Worm (Caenorhabditis elegans): ENCODE measurements around the gene C04A2.15.

The C04A2.15 gene

DNA sequence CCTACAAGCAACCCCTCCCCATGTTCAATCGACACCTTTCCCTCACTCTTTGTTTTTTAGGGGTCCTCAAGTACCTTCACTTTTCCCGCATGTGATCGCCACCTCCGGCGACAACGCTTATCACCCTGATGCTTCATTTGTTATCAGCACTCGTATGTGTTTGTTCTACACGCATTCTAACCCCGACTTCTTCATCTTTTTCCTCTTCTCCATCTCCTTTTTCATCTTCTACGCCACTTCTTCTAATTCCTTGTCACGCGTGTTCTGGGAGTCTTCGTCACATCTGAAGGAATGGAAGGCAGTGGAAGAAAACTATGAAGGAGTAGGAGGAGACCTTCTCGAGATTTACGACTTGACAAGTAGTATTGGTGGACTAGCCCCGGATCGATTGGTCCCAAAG lies 22.0 kb upstream of the C04A2.15 start:
- TF ChIP-seq nhr-129 (tag; optimal IDR thresholded peaks at IDR 0.05) (peak; percentile 55), unc-62 (GFP tag; optimal IDR thresholded peaks at IDR 0.05) (no peak), lin-13 (GFP tag; optimal IDR thresholded peaks at IDR 0.05) (no peak), ama-1 (optimal IDR thresholded peaks at IDR 0.05) (no peak), alr-1 (tag; optimal IDR thresholded peaks at IDR 0.05) (no peak), nhr-6 (tag; optimal IDR thresholded peaks at IDR 0.05) (no peak), sma-9 (GFP tag; optimal IDR thresholded peaks at IDR 0.05) (peak; percentile 35), sma-9 (tag; optimal IDR thresholded peaks at IDR 0.05) (no peak), lin-11 (tag; optimal IDR thresholded peaks at IDR 0.05) (no peak), ceh-16 (tag; optimal IDR thresholded peaks at IDR 0.05) (no peak), ztf-1 (GFP tag; conservative IDR thresholded peaks at IDR 0.05) (no peak), ztf-4 (tag; optimal IDR thresholded peaks at IDR 0.05) (no peak), nhr-25 (tag; optimal IDR thresholded peaks at IDR 0.05) (peak; percentile 24), R02D3.7 (tag; optimal IDR thresholded peaks at IDR 0.05) (no peak), mbf-1 (tag; optimal IDR thresholded peaks at IDR 0.05) (no peak), mdl-1 (tag; optimal IDR thresholded peaks at IDR 0.05) (no peak), nhr-10 (tag; optimal IDR thresholded peaks at IDR 0.05) (no peak), snpc-4 (tag; optimal IDR thresholded peaks at IDR 0.05) (no peak), fos-1 (tag; optimal IDR thresholded peaks at IDR 0.05) (peak; percentile 46), unc-55 (GFP tag; optimal IDR thresholded peaks at IDR 0.05) (no peak), nhr-12 (tag; optimal IDR thresholded peaks at IDR 0.05) (no peak), crh-2 (tag; optimal IDR thresholded peaks at IDR 0.05) (no peak), nhr-237 (tag; optimal IDR thresholded peaks at IDR 0.05) (no peak), mab-5 (tag; optimal IDR thresholded peaks at IDR 0.05) (peak; percentile 61), sma-3 (GFP tag; optimal IDR thresholded peaks at IDR 0.05) (no peak), dmd-4 (tag; optimal IDR thresholded peaks at IDR 0.05) (no peak), ztf-11 (tag; optimal IDR thresholded peaks at IDR 0.05) (no peak), elt-3 (tag; optimal IDR thresholded peaks at IDR 0.05) (no peak), aly-2 (tag; optimal IDR thresholded peaks at IDR 0.05) (no peak), nhr-11 (tag; optimal IDR thresholded peaks at IDR 0.05) (no peak), zag-1 (tag; optimal IDR thresholded peaks at IDR 0.05) (no peak), sem-4 (tag; optimal IDR thresholded peaks at IDR 0.05) (no peak), egl-27 (tag; optimal IDR thresholded peaks at IDR 0.05) (peak; percentile 35), skn-1 (tag; optimal IDR thresholded peaks at IDR 0.05) (no peak), Y55F3AM.14 (GFP tag; optimal IDR thresholded peaks at IDR 0.05) (no peak), lin-39 (tag; optimal IDR thresholded peaks at IDR 0.05) (no peak), elt-1 (tag; optimal IDR thresholded peaks at IDR 0.05) (no peak), blmp-1 (tag; optimal IDR thresholded peaks at IDR 0.05; ENCODE audit: insufficient read depth) (peak; percentile 3), ZK546.5 (tag; optimal IDR thresholded peaks at IDR 0.05) (no peak), C34F6.9 (tag; optimal IDR thresholded peaks at IDR 0.05) (no peak), nhr-77 (tag; optimal IDR thresholded peaks at IDR 0.05) (no peak), ceh-82 (tag; optimal IDR thresholded peaks at IDR 0.05) (no peak), peb-1 (tag; optimal IDR thresholded peaks at IDR 0.05) (no peak), nhr-23 (tag; optimal IDR thresholded peaks at IDR 0.05) (no peak), gmeb-1 (tag; optimal IDR thresholded peaks at IDR 0.05) (no peak), F13H6.1 (tag; optimal IDR thresholded peaks at IDR 0.05) (no peak), nhr-21 (tag; optimal IDR thresholded peaks at IDR 0.05) (peak; percentile 30), lsy-2 (tag; optimal IDR thresholded peaks at IDR 0.05) (no peak), unc-39 (tag; optimal IDR thresholded peaks at IDR 0.05) (no peak)

DNA sequence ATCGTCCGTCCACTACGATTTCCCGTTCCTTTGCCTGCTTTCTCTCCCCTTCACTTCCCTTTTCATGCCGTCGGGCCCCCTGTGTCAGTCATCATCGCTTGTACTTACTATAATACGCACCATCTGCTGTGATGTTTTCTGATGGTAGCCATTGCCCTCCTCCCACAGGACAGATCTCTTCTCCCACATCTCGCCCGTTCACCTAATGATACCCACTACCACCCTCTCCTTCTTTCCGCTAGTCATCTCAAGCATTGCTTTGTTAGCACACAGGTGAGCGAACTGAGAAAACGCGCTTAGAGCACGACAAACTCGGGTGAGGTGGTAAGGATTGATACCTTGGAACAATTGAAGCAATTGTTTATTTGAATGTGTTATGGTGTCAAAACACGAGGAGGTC lies 21.1 kb upstream of the C04A2.15 start:
- TF ChIP-seq blmp-1 (tag; optimal IDR thresholded peaks at IDR 0.05; ENCODE audit: insufficient read depth), result peak; percentile 37
- no peak for TF ChIP-seq ama-1 (optimal IDR thresholded peaks at IDR 0.05)
- no peak for TF ChIP-seq dmd-4 (tag; optimal IDR thresholded peaks at IDR 0.05)
- peak; percentile 1 for TF ChIP-seq nhr-129 (tag; optimal IDR thresholded peaks at IDR 0.05)
